Fruit fly (Drosophila melanogaster) whole organism, embryonic: ENCODE measurements around the gene CG12010.

ENCODE experiments used
- CG10209 ChIP-seq: fragments of 200-800 bp; sonication (Bioruptor generic); optimal IDR thresholded peaks from 3 replicates; lab custom pipeline; 2017; ENCODE audit warnings: missing biosample characterization, mild to moderate bottlenecking, missing genetic modification characterization, missing genetic modification reagents
- CG10543 ChIP-seq: fragments of 200-800 bp; sonication (Bioruptor generic); optimal IDR thresholded peaks from 3 replicates; lab custom pipeline; 2017; ENCODE audit warnings: missing biosample characterization, mild to moderate bottlenecking, missing genetic modification characterization, moderate library complexity
- CG11456 ChIP-seq: fragments of 200-800 bp; sonication (Bioruptor generic); IDR thresholded peaks from 3 replicates; pipeline ENCODE4 v1.3.6; 2022; ENCODE audit warnings: missing biosample characterization, missing genetic modification characterization
- CG13624 ChIP-seq: fragments of 200-800 bp; sonication (Bioruptor generic); optimal IDR thresholded peaks from 2 replicates; lab custom pipeline; 2016; ENCODE audit warnings: missing biosample characterization, missing genetic modification characterization
- CG14441 ChIP-seq: fragments of 200-800 bp; sonication (Bioruptor generic); IDR thresholded peaks from 2 replicates; pipeline ENCODE4 v1.3.6; 2022; ENCODE audit warnings: missing biosample characterization, missing genetic modification characterization
- CG14965 ChIP-seq: fragments of 200-800 bp; sonication (Bioruptor generic); optimal IDR thresholded peaks from 2 replicates; lab custom pipeline; 2016; ENCODE audit warnings: missing biosample characterization, missing genetic modification characterization, borderline replicate concordance
- CG1529 ChIP-seq: fragments of 200-800 bp; sonication (Bioruptor generic); optimal IDR thresholded peaks from 3 replicates; lab custom pipeline; 2018; ENCODE audit warnings: missing biosample characterization, missing genetic modification characterization
- CG1792 ChIP-seq: fragments of 200-800 bp; sonication (Bioruptor generic); optimal IDR thresholded peaks from 2 replicates; lab custom pipeline; 2016; ENCODE audit warnings: missing biosample characterization, missing genetic modification characterization
- CG18476 ChIP-seq: fragments of 200-800 bp; sonication (Bioruptor generic); optimal IDR thresholded peaks from 2 replicates; lab custom pipeline; 2016; ENCODE audit warnings: missing biosample characterization, mild to moderate bottlenecking, missing genetic modification characterization
- CG2712 ChIP-seq: fragments of 200-800 bp; optimal IDR thresholded peaks from 3 replicates; lab custom pipeline; 2019; ENCODE audit warnings: missing biosample characterization, mild to moderate bottlenecking, missing genetic modification characterization, moderate library complexity
- CG31365 ChIP-seq: fragments of 200-800 bp; sonication (Bioruptor generic); optimal IDR thresholded peaks from 2 replicates; lab custom pipeline; 2018; ENCODE audit warnings: missing biosample characterization, mild to moderate bottlenecking, missing genetic modification characterization
- CG3838 ChIP-seq: fragments of 200-800 bp; sonication (Bioruptor generic); optimal IDR thresholded peaks from 3 replicates; lab custom pipeline; 2016; ENCODE audit warnings: missing biosample characterization, missing genetic modification characterization
- CG4282 ChIP-seq: fragments of 200-800 bp; sonication (Bioruptor generic); optimal IDR thresholded peaks from 2 replicates; lab custom pipeline; 2016; ENCODE audit warnings: missing biosample characterization, missing genetic modification characterization
- CG6689 ChIP-seq: fragments of 200-800 bp; sonication (Bioruptor generic); IDR thresholded peaks from 2 replicates; pipeline ENCODE4 v1.3.6; 2022; ENCODE audit warnings: missing biosample characterization, missing genetic modification characterization
- CG7372 ChIP-seq: fragments of 200-800 bp; sonication (Bioruptor generic); IDR thresholded peaks from 2 replicates; pipeline ENCODE4 v1.3.6; 2022; ENCODE audit warnings: missing biosample characterization, missing genetic modification characterization
- CG7556 ChIP-seq: fragments of 200-800 bp; sonication (Bioruptor generic); optimal IDR thresholded peaks from 2 replicates; lab custom pipeline; 2017; ENCODE audit warnings: missing biosample characterization, mild to moderate bottlenecking, missing genetic modification characterization
- CG7786 ChIP-seq: fragments of 200-800 bp; sonication (Bioruptor generic); optimal IDR thresholded peaks from 2 replicates; lab custom pipeline; 2016; ENCODE audit warnings: missing biosample characterization, missing genetic modification characterization
- CG7839 ChIP-seq: fragments of 200-800 bp; sonication (Bioruptor generic); optimal IDR thresholded peaks from 3 replicates; lab custom pipeline; 2018; ENCODE audit warnings: missing biosample characterization, mild to moderate bottlenecking, missing genetic modification characterization, moderate library complexity
- CG9215 ChIP-seq: fragments of 200-800 bp; sonication (Bioruptor generic); IDR thresholded peaks from 2 replicates; pipeline ENCODE4 v1.3.6; 2022; ENCODE audit warnings: missing biosample characterization, missing genetic modification characterization
- CG9817 ChIP-seq: fragments of 200-800 bp; sonication (Bioruptor generic); optimal IDR thresholded peaks from 2 replicates; lab custom pipeline; 2018; ENCODE audit warnings: missing biosample characterization, mild to moderate bottlenecking, missing genetic modification characterization, moderate library complexity
- CG9876 ChIP-seq: fragments of 200-800 bp; sonication (Bioruptor generic); optimal IDR thresholded peaks from 2 replicates; lab custom pipeline; 2016; ENCODE audit warnings: missing biosample characterization, missing genetic modification characterization
- Dbx ChIP-seq: fragments of 200-800 bp; sonication (Bioruptor generic); IDR thresholded peaks from 3 replicates; pipeline ENCODE4 v1.3.6; 2022; ENCODE audit warnings: missing biosample characterization, missing genetic modification characterization
- HHEX ChIP-seq: fragments of 200-800 bp; sonication (Bioruptor generic); optimal IDR thresholded peaks from 3 replicates; lab custom pipeline; 2017; ENCODE audit warnings: missing biosample characterization, mild to moderate bottlenecking, missing genetic modification characterization, missing genetic modification reagents
- HLH4C ChIP-seq: fragments of 200-800 bp; sonication (Bioruptor generic); IDR thresholded peaks from 3 replicates; pipeline ENCODE4 v1.3.6; 2022; ENCODE audit warnings: missing biosample characterization, missing genetic modification characterization; ENCODE audit not compliant: partially characterized antibody
- Hr51 ChIP-seq, 2 experiments: fragments of 200-800 bp; sonication (Bioruptor generic); optimal IDR thresholded peaks; 2 replicates in 1 of 2; 3 replicates in 1 of 2; lab custom pipeline; 2016 to 2018; ENCODE audit warnings: missing biosample characterization in 2 of 2, missing genetic modification characterization in 2 of 2, mild to moderate bottlenecking in 1 of 2, moderate library complexity in 1 of 2
- Hr78 ChIP-seq, 2 experiments: fragments of 200-800 bp in 1 of 2; fragments of >200 bp in 1 of 2; sonication (Bioruptor generic) in 1 of 2; optimal IDR thresholded peaks; 2 replicates each; lab custom pipeline; 2017 to 2019; ENCODE audit warnings: missing biosample characterization in 2 of 2, missing genetic modification characterization in 2 of 2, mild to moderate bottlenecking in 1 of 2, moderate library complexity in 1 of 2
- Kr ChIP-seq: fragments of 200-800 bp; sonication (Bioruptor generic); optimal IDR thresholded peaks from 2 replicates; lab custom pipeline; 2017; ENCODE audit warnings: missing biosample characterization, mild to moderate bottlenecking, missing genetic modification characterization
- NC2β ChIP-seq: fragments of 200-800 bp; sonication (Bioruptor generic); optimal IDR thresholded peaks from 2 replicates; lab custom pipeline; 2016; ENCODE audit warnings: missing biosample characterization, missing genetic modification characterization
- Neu2 ChIP-seq: fragments of 200-800 bp; sonication (Bioruptor generic); optimal IDR thresholded peaks from 3 replicates; lab custom pipeline; 2016; ENCODE audit warnings: missing biosample characterization, missing genetic modification characterization, borderline replicate concordance
- Pdp1 ChIP-seq, 2 experiments: fragments of 200-800 bp; sonication (Bioruptor generic); optimal IDR thresholded peaks; 3 replicates each; lab custom pipeline; 2016; ENCODE audit warnings: missing biosample characterization in 2 of 2, missing genetic modification characterization in 2 of 2, mild to moderate bottlenecking in 1 of 2, moderate library complexity in 1 of 2
- Rfx ChIP-seq: fragments of 200-800 bp; sonication (Bioruptor generic); IDR thresholded peaks from 2 replicates; pipeline ENCODE4 v1.3.6; 2022; ENCODE audit warnings: missing biosample characterization, missing genetic modification characterization
- Sry-δ ChIP-seq: fragments of 200-800 bp; sonication (Bioruptor generic); optimal IDR thresholded peaks from 2 replicates; lab custom pipeline; 2016; ENCODE audit warnings: missing biosample characterization, missing genetic modification characterization
- Usf ChIP-seq: fragments of 200-800 bp; sonication (Bioruptor generic); optimal IDR thresholded peaks from 2 replicates; lab custom pipeline; 2017; ENCODE audit warnings: missing genotype, missing biosample characterization, missing genetic modification characterization
- Xrp1 ChIP-seq: fragments of 200-800 bp; sonication (Bioruptor generic); IDR thresholded peaks from 2 replicates; pipeline ENCODE4 v1.3.6; 2022; ENCODE audit warnings: missing biosample characterization, missing genetic modification characterization
- ap ChIP-seq: fragments of 200-800 bp; sonication (Bioruptor generic); IDR thresholded peaks from 2 replicates; pipeline ENCODE4 v1.3.6; 2022; ENCODE audit warnings: missing biosample characterization, missing genetic modification characterization
- btn ChIP-seq: fragments of 200-800 bp; sonication (Bioruptor generic); optimal IDR thresholded peaks from 2 replicates; lab custom pipeline; 2016; ENCODE audit warnings: missing biosample characterization, missing genetic modification characterization
- ci ChIP-seq: fragments of 200-800 bp; sonication (Bioruptor generic); IDR thresholded peaks from 3 replicates; pipeline ENCODE4 v1.3.6; 2022; ENCODE audit warnings: missing biosample characterization, missing genetic modification characterization
- dpn ChIP-seq, 2 experiments: fragments of 200-800 bp; sonication (Bioruptor generic); optimal IDR thresholded peaks; 3 replicates each; lab custom pipeline; 2016; ENCODE audit warnings: missing biosample characterization in 2 of 2, missing genetic modification characterization in 2 of 2
- ewg ChIP-seq: fragments of 200-800 bp; sonication (Bioruptor generic); optimal IDR thresholded peaks from 3 replicates; lab custom pipeline; 2017; ENCODE audit warnings: mild to moderate bottlenecking, missing biosample characterization, missing genetic modification reagents, missing genetic modification characterization
- hb ChIP-seq: fragments of 200-800 bp; sonication (Bioruptor generic); IDR thresholded peaks from 3 replicates; pipeline ENCODE4 v1.3.6; 2022; ENCODE audit warnings: missing biosample characterization, missing genetic modification characterization; ENCODE audit not compliant: partially characterized antibody
- ken ChIP-seq: fragments of 200-800 bp; sonication (Bioruptor generic); IDR thresholded peaks from 3 replicates; pipeline ENCODE4 v1.3.6; 2022; ENCODE audit warnings: missing biosample characterization, missing genetic modification characterization
- knrl ChIP-seq: fragments of 200-800 bp; sonication (Bioruptor generic); IDR thresholded peaks from 3 replicates; pipeline ENCODE4 v1.3.6; 2022; ENCODE audit warnings: missing biosample characterization, missing genetic modification characterization; ENCODE audit not compliant: partially characterized antibody
- onecut ChIP-seq: fragments of 200-800 bp; sonication (Bioruptor generic); IDR thresholded peaks from 2 replicates; pipeline ENCODE4 v1.3.6; 2022; ENCODE audit warnings: missing biosample characterization, missing genetic modification characterization
- pzg ChIP-seq: fragments of 200-800 bp; sonication (Bioruptor generic); optimal IDR thresholded peaks from 3 replicates; lab custom pipeline; 2018; ENCODE audit warnings: missing biosample characterization, mild to moderate bottlenecking, missing genetic modification characterization, moderate library complexity
- row ChIP-seq: fragments of 200-800 bp; sonication (Bioruptor generic); IDR thresholded peaks from 3 replicates; pipeline ENCODE4 v1.3.6; 2022; ENCODE audit warnings: missing biosample characterization, missing genetic modification characterization
- so ChIP-seq: fragments of 200-800 bp; sonication (Bioruptor generic); IDR thresholded peaks from 3 replicates; pipeline ENCODE4 v1.3.6; 2022; ENCODE audit warnings: missing biosample characterization, missing genetic modification characterization
- tap ChIP-seq: fragments of 200-800 bp; optimal IDR thresholded peaks from 3 replicates; lab custom pipeline; 2019; ENCODE audit warnings: missing biosample characterization, mild to moderate bottlenecking, missing genetic modification characterization, moderate library complexity
- tll ChIP-seq, 2 experiments: fragments of 200-800 bp in 1 of 2; fragments of >200 bp in 1 of 2; sonication (Bioruptor generic) in 1 of 2; optimal IDR thresholded peaks; 2 replicates each; lab custom pipeline; 2017 to 2019; ENCODE audit warnings: missing biosample characterization in 2 of 2, missing genetic modification characterization in 2 of 2, mild to moderate bottlenecking in 1 of 2, moderate library complexity in 1 of 2
- zen ChIP-seq: fragments of 200-800 bp; sonication (Bioruptor generic); optimal IDR thresholded peaks from 3 replicates; lab custom pipeline; 2018; ENCODE audit warnings: missing biosample characterization, mild to moderate bottlenecking, missing genetic modification characterization, moderate library complexity
- zfh2 ChIP-seq: fragments of 200-800 bp; sonication (Bioruptor generic); optimal IDR thresholded peaks from 2 replicates; lab custom pipeline; 2016; ENCODE audit warnings: missing biosample characterization, missing genetic modification characterization

Gene CG12010

dm6 chr3L:3377965-3378292 lies 3.8 kb downstream of the CG12010 start, which contains the start of gene Ids (continued):
- TF ChIP-seq row (peak; percentile 89), onecut (GFP tag; lab: Robert Waterston, UW) (peak; percentile 45), Pdp1 (GFP tag; optimal IDR thresholded peaks at IDR 0.05; lab: Kevin White, UChicago) (peak; percentile 38 to 39), CG10209 (peak; percentile 61), zen (tag; lab: Kevin White, UChicago) (peak; percentile 55), CG7839 (tag; lab: Kevin White, UChicago) (peak; percentile 78), pzg (GFP tag; lab: Kevin White, UChicago) (no peak), btn (GFP tag; lab: Kevin White, UChicago) (no peak), zfh2 (GFP tag; lab: Kevin White, UChicago) (no peak), CG14441 (GFP tag; lab: Robert Waterston, UW) (peak; percentile 86), so (peak; percentile 79; the same call in 2 of the 3 replicates), dpn (GFP tag; optimal IDR thresholded peaks at IDR 0.05; lab: Kevin White, UChicago) (peak; percentile 12 to 69), CG9876 (no peak), CG2712 (tag; lab: Kevin White, UChicago) (peak; percentile 77), CG14965 (no peak), ken (GFP tag; lab: Robert Waterston, UW) (peak; percentile 48; the same call in 1 of the 3 replicates), Sry-δ (GFP tag; lab: Kevin White, UChicago) (no peak), Rfx (GFP tag; lab: Robert Waterston, UW) (peak; percentile 84), CG3838 (GFP tag; lab: Kevin White, UChicago) (no peak), CG7372 (GFP tag; lab: Robert Waterston, UW) (peak; percentile 65), CG7556 (peak; percentile 64), Kr (no peak), knrl (GFP tag; lab: Robert Waterston, UW) (no peak), CG1529 (GFP tag; lab: Kevin White, UChicago) (peak; percentile 21), CG6689 (GFP tag; lab: Robert Waterston, UW) (peak; percentile 84), CG13624 (GFP tag; lab: Kevin White, UChicago) (peak; percentile 2), HLH4C (GFP tag; lab: Robert Waterston, UW) (no peak), CG9215 (peak; percentile 38), Xrp1 (peak; percentile 90), CG10543 (GFP tag; lab: Kevin White, UChicago) (no peak), Neu2 (GFP tag; lab: Kevin White, UChicago) (no peak), ewg (GFP tag; lab: Kevin White, UChicago) (peak; percentile 21), HHEX (no peak), CG7786 (no peak), CG18476 (GFP tag; lab: Kevin White, UChicago) (peak; percentile 28), NC2β (GFP tag; lab: Kevin White, UChicago) (peak; percentile 35), CG31365 (tag; lab: Kevin White, UChicago) (no peak), Hr51 (GFP tag; optimal IDR thresholded peaks at IDR 0.05; lab: Kevin White, UChicago) (peak in 1 of 2 experiments; percentile 75), Hr78 (GFP tag; optimal IDR thresholded peaks at IDR 0.05; lab: Kevin White, UChicago) (no peak), hb (GFP tag; lab: Robert Waterston, UW) (no peak), CG4282 (no peak), CG11456 (peak; percentile 71; the same call in 2 of the 3 replicates), Usf (GFP tag; lab: Kevin White, UChicago) (no peak), tll (GFP tag; optimal IDR thresholded peaks at IDR 0.05; lab: Kevin White, UChicago) (no peak), ci (GFP tag; lab: Robert Waterston, UW) (peak; percentile 83), CG1792 (GFP tag; lab: Kevin White, UChicago) (no peak), ap (GFP tag; lab: Robert Waterston, UW) (no peak; the same call in 1 of the 2 replicates), Dbx (GFP tag; lab: Robert Waterston, UW) (peak; percentile 72; the same call in 2 of the 3 replicates), tap (tag; lab: Kevin White, UChicago) (peak; percentile 28), CG9817 (tag; lab: Kevin White, UChicago) (no peak)
